Worm (Caenorhabditis elegans) whole organism, L4/young adult: ENCODE measurements around the gene F18H3.4.

ENCODE experiments used
- W03F9.2 ChIP-seq: fragments of 150-350 bp; optimal IDR thresholded peaks from 2 replicates; lab custom pipeline; 2014; ENCODE audit warnings: missing biosample characterization, missing genetic modification characterization
- dao-5 ChIP-seq: sonication (generic microtip); optimal IDR thresholded peaks from 2 replicates; lab custom pipeline; 2016; ENCODE audit warnings: missing genotype, missing genetic modification characterization, moderate library complexity, missing compliant biosample characterization
- him-1 ChIP-seq: sonication (generic microtip); optimal IDR thresholded peaks from 2 replicates; lab custom pipeline; 2016; ENCODE audit warnings: missing genotype, missing genetic modification reagents, missing genetic modification characterization, missing compliant biosample characterization

DNA sequence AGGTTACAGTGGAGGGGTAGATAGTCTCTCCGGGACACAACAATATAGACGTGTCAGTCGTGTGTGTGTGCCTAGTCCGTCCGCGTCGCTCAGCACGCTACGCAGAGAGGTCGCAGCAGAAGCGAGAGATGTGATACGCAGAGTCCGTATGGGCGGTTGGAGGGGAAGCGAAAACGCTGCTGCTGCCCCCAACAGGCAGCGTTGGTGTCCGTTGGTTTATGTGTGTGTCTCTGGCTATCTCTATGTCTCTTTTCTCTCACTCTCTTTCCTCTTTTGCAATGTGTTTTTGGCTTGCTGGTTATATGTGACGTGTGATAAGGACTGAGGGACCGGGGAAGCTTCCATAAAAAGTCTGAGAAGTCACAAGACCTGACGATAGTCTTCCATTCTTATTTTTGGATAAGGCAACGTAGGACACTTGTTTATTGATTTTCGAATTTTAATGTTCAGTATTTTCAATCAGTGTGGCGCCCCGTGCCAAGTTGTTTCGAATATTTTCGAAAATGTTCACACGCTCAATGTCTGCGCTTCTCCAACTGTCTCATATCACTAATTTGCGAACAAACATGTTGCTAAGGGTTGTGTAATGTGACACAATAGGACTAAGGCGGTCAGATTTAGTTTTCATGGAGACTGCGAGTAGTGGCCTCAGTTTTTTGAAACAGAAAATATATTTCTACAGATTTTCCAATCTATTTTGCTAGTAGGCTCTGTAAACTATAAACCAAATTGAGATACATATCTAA lies 1.4 kb upstream of the F18H3.4 start, which contains the start of gene pab-2:
- TF ChIP-seq him-1 (tag; lab: Kevin White, UChicago) (peak; percentile 81), W03F9.2 (peak; percentile 69), dao-5 (tag; lab: Kevin White, UChicago) (no peak)
